Fruit fly (Drosophila melanogaster) S2 (cell line): Measurements from ENCODE around the gene CG13840.

ENCODE experiments used
- CG8478 ChIP-seq: fragments of >200 bp; optimal IDR thresholded peaks from 2 replicates; lab custom pipeline; 2018
- CTCF ChIP-seq, 2 experiments: fragments of >200 bp; optimal IDR thresholded peaks; 2 replicates each; lab custom pipeline; 2018

- TF ChIP-seq CG8478 (lab: Kevin White, UChicago) (no peak), CTCF (optimal IDR thresholded peaks at IDR 0.05; lab: Kevin White, UChicago) (no peak)
Measured at dm6 chr3R:22768633-22769032, 47.3 kb downstream of the CG13840 start, which contains the start of gene CG43091.
